Worm (Caenorhabditis elegans): ENCODE results near the gene str-135.

DNA sequence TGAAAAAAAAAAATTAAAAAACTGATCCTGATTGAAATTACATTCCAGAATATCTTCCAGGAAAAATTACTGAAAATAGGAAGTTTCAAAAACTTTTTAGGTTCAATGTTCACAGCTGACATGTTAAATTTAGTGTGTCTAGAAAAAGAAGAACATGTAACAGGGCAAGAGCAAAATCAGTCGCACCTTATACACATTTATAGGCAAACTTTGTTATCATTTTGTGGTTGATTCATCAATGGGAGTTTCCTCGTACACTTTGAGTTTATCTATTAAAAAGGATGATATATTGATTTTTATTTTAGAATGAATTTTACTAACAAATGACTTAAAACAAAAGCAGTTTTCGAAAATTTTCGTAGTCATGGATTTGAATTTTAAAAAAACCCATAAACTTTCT lies 37.5 kb downstream of the str-135 start:
- TF ChIP-seq hmg-4 (GFP tag; optimal IDR thresholded peaks at IDR 0.05) (no peak), tbx-37 (GFP tag; conservative IDR thresholded peaks at IDR 0.05) (no peak), aly-1 (tag; optimal IDR thresholded peaks at IDR 0.05) (no peak)
